Worm (Caenorhabditis elegans): ENCODE results near the gene C36A4.10.

C36A4.10 gene

ce11 chrIII:3820134-3820533 lies 11.1 kb downstream of the C36A4.10 start:
- TF ChIP-seq unc-130 (GFP tag; optimal IDR thresholded peaks at IDR 0.05) (no peak), ceh-82 (tag; optimal IDR thresholded peaks at IDR 0.05) (no peak), lin-13 (GFP tag; optimal IDR thresholded peaks at IDR 0.05) (no peak), fos-1 (tag; optimal IDR thresholded peaks at IDR 0.05) (no peak), hif-1 (tag; optimal IDR thresholded peaks at IDR 0.05) (peak in 1 of 2 experiments; percentile 51), daf-8 (GFP tag; IDR thresholded peaks at IDR 0.05) (no peak), snpc-4 (tag; optimal IDR thresholded peaks at IDR 0.05) (no peak), dve-1 (tag; optimal IDR thresholded peaks at IDR 0.05; ENCODE audit: insufficient read depth) (peak; percentile 78), php-3 (GFP tag; IDR thresholded peaks at IDR 0.05) (no peak), lir-3 (tag; optimal IDR thresholded peaks at IDR 0.05) (no peak), hmg-1.1 (GFP tag; IDR thresholded peaks at IDR 0.05) (peak; percentile 86), zip-2 (tag; optimal IDR thresholded peaks at IDR 0.05) (no peak), nhr-11 (tag; optimal IDR thresholded peaks at IDR 0.05) (peak; percentile 23), ztf-7 (tag; optimal IDR thresholded peaks at IDR 0.05) (peak; percentile 8), pha-4 (GFP tag; IDR thresholded peaks at IDR 0.05) (no peak), pha-4 (tag; optimal IDR thresholded peaks at IDR 0.05) (no peak), dmd-6 (GFP tag; IDR thresholded peaks at IDR 0.05) (peak; percentile 45), mxl-3 (GFP tag; optimal IDR thresholded peaks at IDR 0.05) (peak; percentile 80), zfp-2 (tag; optimal IDR thresholded peaks at IDR 0.05) (no peak), nhr-6 (tag; optimal IDR thresholded peaks at IDR 0.05) (peak; percentile 69), arid-1 (GFP tag; conservative IDR thresholded peaks at IDR 0.05) (0 out of 2 replicates have a peak, but pooled peaks have one; percentile 32), snpc-1.2 (GFP tag; IDR thresholded peaks at IDR 0.05) (no peak), mes-2 (tag; optimal IDR thresholded peaks at IDR 0.05; ENCODE audit: poor library complexity, severe bottlenecking) (peak; percentile 64), dmd-9 (GFP tag; IDR thresholded peaks at IDR 0.05) (no peak), mdl-1 (tag; optimal IDR thresholded peaks at IDR 0.05) (peak; percentile 43 to 86), F26F4.8 (GFP tag; conservative IDR thresholded peaks at IDR 0.05) (no peak), ZK546.5 (tag; optimal IDR thresholded peaks at IDR 0.05) (no peak), F10B5.3 (tag; optimal IDR thresholded peaks at IDR 0.05) (no peak), egl-27 (tag; optimal IDR thresholded peaks at IDR 0.05) (no peak), unc-39 (tag; optimal IDR thresholded peaks at IDR 0.05) (no peak), vab-7 (GFP tag; IDR thresholded peaks at IDR 0.05) (no peak), attf-4 (tag; optimal IDR thresholded peaks at IDR 0.05) (no peak), daf-16 (GFP tag; optimal IDR thresholded peaks at IDR 0.05) (no peak), daf-16 (tag; optimal IDR thresholded peaks at IDR 0.05) (peak; percentile 12), mxl-2 (GFP tag; conservative IDR thresholded peaks at IDR 0.05) (no peak), zfp-3 (GFP tag; conservative IDR thresholded peaks at IDR 0.05) (no peak), R02D3.7 (tag; optimal IDR thresholded peaks at IDR 0.05) (no peak), T20F7.1 (GFP tag; optimal IDR thresholded peaks at IDR 0.05) (no peak), mep-1 (tag; optimal IDR thresholded peaks at IDR 0.05) (peak; percentile 77), nhr-41 (GFP tag; IDR thresholded peaks at IDR 0.05) (peak; percentile 50; the same call in 1 of the 2 replicates), ces-1 (GFP tag; optimal IDR thresholded peaks at IDR 0.05) (no peak), lim-7 (GFP tag; IDR thresholded peaks at IDR 0.05) (no peak), lin-29 (GFP tag; IDR thresholded peaks at IDR 0.05) (no peak), skn-1 (tag; optimal IDR thresholded peaks at IDR 0.05) (no peak), pqm-1 (tag; optimal IDR thresholded peaks at IDR 0.05) (peak; percentile 42), nhr-25 (tag; optimal IDR thresholded peaks at IDR 0.05; ENCODE audit: borderline replicate concordance, insufficient read depth) (peak; percentile 23), madf-5 (GFP tag; IDR thresholded peaks at IDR 0.05) (no peak), Y105C5A.15 (GFP tag; IDR thresholded peaks at IDR 0.05) (no peak), spr-1 (tag; optimal IDR thresholded peaks at IDR 0.05) (no peak), nhr-10 (tag; optimal IDR thresholded peaks at IDR 0.05) (no peak), nhr-76 (tag; optimal IDR thresholded peaks at IDR 0.05) (no peak), ceh-32 (tag; optimal IDR thresholded peaks at IDR 0.05; ENCODE audit: poor library complexity) (no peak)
